Fruit fly (Drosophila melanogaster): Measurements from ENCODE around the gene SmB.

The SmB gene

DNA sequence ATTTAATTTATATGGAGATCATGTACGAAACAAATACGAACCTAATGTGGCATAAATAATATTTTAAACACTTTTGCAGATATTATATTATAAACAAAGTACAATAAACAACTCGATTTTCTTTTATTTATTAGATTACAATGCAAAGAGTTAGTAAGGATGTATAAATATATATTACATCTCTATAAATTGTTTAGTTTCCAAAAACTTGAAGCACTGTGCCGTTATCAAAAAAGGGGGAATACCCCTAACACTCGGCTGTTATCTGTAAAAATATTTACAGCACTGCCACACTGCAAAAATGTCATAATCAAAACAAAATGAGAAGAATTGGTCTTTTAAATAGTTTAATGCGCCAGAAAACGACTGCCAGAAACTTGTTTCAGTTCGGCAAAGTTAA is 2.1 kb upstream of the SmB start, which contains the start of gene CG5188 (continued):
- TF ChIP-seq Asciz (GFP tag; optimal IDR thresholded peaks at IDR 0.05) (peak; percentile 42), ems (GFP tag; optimal IDR thresholded peaks at IDR 0.05) (no peak), Opbp (GFP tag; IDR thresholded peaks at IDR 0.05; ENCODE audit: partially characterized antibody) (no peak), dati (GFP tag; IDR thresholded peaks at IDR 0.05) (no peak), gsb-n (tag; optimal IDR thresholded peaks at IDR 0.05) (no peak), phol (tag; optimal IDR thresholded peaks at IDR 0.05) (peak; percentile 55), Fer1 (GFP tag; optimal IDR thresholded peaks at IDR 0.05) (peak; percentile 48), usp (GFP tag; optimal IDR thresholded peaks at IDR 0.05) (no peak), CG11504 (tag; optimal IDR thresholded peaks at IDR 0.05) (peak; percentile 65), CG17829 (tag; optimal IDR thresholded peaks at IDR 0.05) (peak; percentile 68), CG10431 (GFP tag; optimal IDR thresholded peaks at IDR 0.05) (peak; percentile 2), Aef1 (GFP tag; IDR thresholded peaks at IDR 0.05) (peak; percentile 45; the same call in 1 of the 3 replicates), ap (GFP tag; IDR thresholded peaks at IDR 0.05) (no peak), CG9932 (GFP tag; IDR thresholded peaks at IDR 0.05) (peak; percentile 62; the same call in 1 of the 2 replicates), CG6813 (GFP tag; optimal IDR thresholded peaks at IDR 0.05) (no peak), crc (GFP tag; optimal IDR thresholded peaks at IDR 0.05) (no peak), CG33557 (GFP tag; optimal IDR thresholded peaks at IDR 0.05) (no peak), wdn (GFP tag; IDR thresholded peaks at IDR 0.05) (no peak), Lim3 (GFP tag; IDR thresholded peaks at IDR 0.05) (no peak), sqz (GFP tag; optimal IDR thresholded peaks at IDR 0.05) (no peak), exex (tag; optimal IDR thresholded peaks at IDR 0.05) (no peak), Optix (GFP tag; IDR thresholded peaks at IDR 0.05) (no peak), CG7786 (GFP tag; optimal IDR thresholded peaks at IDR 0.05) (no peak), CG33213 (GFP tag; optimal IDR thresholded peaks at IDR 0.05) (no peak), CG6689 (GFP tag; IDR thresholded peaks at IDR 0.05) (peak; percentile 51), ewg (GFP tag; optimal IDR thresholded peaks at IDR 0.05) (no peak), CkIIα-i1 (GFP tag; IDR thresholded peaks at IDR 0.05) (no peak), H2.0 (GFP tag; IDR thresholded peaks at IDR 0.05) (peak; percentile 45), nau (GFP tag; optimal IDR thresholded peaks at IDR 0.05) (peak; percentile 10), Nf-YA (GFP tag; IDR thresholded peaks at IDR 0.05) (no peak), fru (optimal IDR thresholded peaks at IDR 0.05) (no peak), sna (GFP tag; IDR thresholded peaks at IDR 0.05; ENCODE audit: partially characterized antibody) (0 out of 2 replicates have a peak, but pooled peaks have one; percentile 36), ATbp (GFP tag; optimal IDR thresholded peaks at IDR 0.05) (no peak), pzg (GFP tag; optimal IDR thresholded peaks at IDR 0.05) (peak; percentile 40), fd96Cb (tag; optimal IDR thresholded peaks at IDR 0.05) (peak; percentile 17), CG1792 (GFP tag; optimal IDR thresholded peaks at IDR 0.05) (no peak), C15 (GFP tag; IDR thresholded peaks at IDR 0.05) (no peak), shn (GFP tag; optimal IDR thresholded peaks at IDR 0.05) (no peak), Rfx (GFP tag; IDR thresholded peaks at IDR 0.05) (peak; percentile 61), CG4404 (GFP tag; IDR thresholded peaks at IDR 0.05) (no peak), CG17186 (GFP tag; optimal IDR thresholded peaks at IDR 0.05) (no peak), CrebB (tag; optimal IDR thresholded peaks at IDR 0.05) (no peak), danr (GFP tag; IDR thresholded peaks at IDR 0.05) (no peak), BEAF-32 (GFP tag; optimal IDR thresholded peaks at IDR 0.05) (peak; percentile 12), Hmx (GFP tag; optimal IDR thresholded peaks at IDR 0.05) (no peak), Kr (GFP tag; optimal IDR thresholded peaks at IDR 0.05) (no peak), CG8281 (tag; optimal IDR thresholded peaks at IDR 0.05) (no peak), ab (GFP tag; optimal IDR thresholded peaks at IDR 0.05) (no peak), sc (optimal IDR thresholded peaks at IDR 0.05) (no peak), sc (GFP tag; optimal IDR thresholded peaks at IDR 0.05) (no peak), CG10366 (GFP tag; IDR thresholded peaks at IDR 0.05) (no peak), jing (GFP tag; optimal IDR thresholded peaks at IDR 0.05) (no peak), kah (GFP tag; optimal IDR thresholded peaks at IDR 0.05) (no peak)
